Fruit fly (Drosophila melanogaster) whole organism, wandering third instar larva: Measurements from ENCODE around the gene RpS17.
A peak's percentile ranks its signal among the peaks of the same experiment; 100 is the strongest.

Source experiments
- Dfd ChIP-seq: fragments of >200 bp; optimal IDR thresholded peaks from 2 replicates; lab custom pipeline; 2017; ENCODE audit warnings: missing biosample characterization, missing genetic modification characterization
- HLH106 ChIP-seq: fragments of 200-800 bp; optimal IDR thresholded peaks from 3 replicates; lab custom pipeline; 2019; ENCODE audit warnings: missing biosample characterization, mild to moderate bottlenecking, missing genetic modification characterization, moderate library complexity
- Hr78 ChIP-seq: fragments of >200 bp; optimal IDR thresholded peaks from 2 replicates; lab custom pipeline; 2017; ENCODE audit warnings: missing biosample characterization, missing genetic modification characterization
- Jra ChIP-seq: sonication (Bioruptor generic); optimal IDR thresholded peaks from 2 replicates; lab custom pipeline; 2016; ENCODE audit warnings: missing biosample characterization, missing genetic modification characterization
- Myc ChIP-seq: fragments of >200 bp; optimal IDR thresholded peaks from 2 replicates; lab custom pipeline; 2017
- br ChIP-seq: fragments of 200-800 bp; sonication (Bioruptor generic); optimal IDR thresholded peaks from 2 replicates; lab custom pipeline; 2016; ENCODE audit warnings: missing biosample characterization, missing genetic modification characterization
- foxo ChIP-seq, 2 experiments: fragments of 200-800 bp; sonication (Bioruptor generic); optimal IDR thresholded peaks; 2 replicates in 1 of 2; 3 replicates in 1 of 2; lab custom pipeline; 2016 to 2017; ENCODE audit warnings: missing biosample characterization in 2 of 2, missing genetic modification characterization in 2 of 2
- fru ChIP-seq: fragments of 200-800 bp; sonication (Bioruptor generic); optimal IDR thresholded peaks from 3 replicates; lab custom pipeline; 2016; ENCODE audit warnings: missing biosample characterization, mild to moderate bottlenecking, missing genetic modification characterization
- h ChIP-seq: fragments of 200-800 bp; sonication (Bioruptor generic); optimal IDR thresholded peaks from 3 replicates; lab custom pipeline; 2016; ENCODE audit warnings: missing biosample characterization, mild to moderate bottlenecking, missing genetic modification characterization
- pan ChIP-seq: fragments of >200 bp; optimal IDR thresholded peaks from 2 replicates; lab custom pipeline; 2017
- psq ChIP-seq: fragments of 200-800 bp; sonication (Bioruptor generic); optimal IDR thresholded peaks from 3 replicates; lab custom pipeline; 2017; ENCODE audit warnings: missing biosample characterization, mild to moderate bottlenecking, missing genetic modification characterization, moderate library complexity
- rgr ChIP-seq: fragments of 200-800 bp; sonication (Bioruptor generic); optimal IDR thresholded peaks from 3 replicates; lab custom pipeline; 2016; ENCODE audit warnings: missing biosample characterization, mild to moderate bottlenecking, missing genetic modification characterization
- usp ChIP-seq: fragments of >200 bp; optimal IDR thresholded peaks from 2 replicates; lab custom pipeline; 2017; ENCODE audit warnings: missing biosample characterization, missing genetic modification characterization

- no peak for TF ChIP-seq Dfd (GFP tag; lab: Kevin White, UChicago)
- TF ChIP-seq Hr78 = no peak
- TF ChIP-seq h = peak; percentile 17
- TF ChIP-seq pan = no peak
- TF ChIP-seq fru = no peak
- TF ChIP-seq Myc = no peak
- TF ChIP-seq usp = no peak
- no peak for TF ChIP-seq rgr (GFP tag; lab: Kevin White, UChicago)
- TF ChIP-seq HLH106 (tag; lab: Kevin White, UChicago) = no peak
- no peak for TF ChIP-seq psq
- no peak for TF ChIP-seq br
- no peak for TF ChIP-seq foxo (GFP tag; optimal IDR thresholded peaks at IDR 0.05; lab: Kevin White, UChicago)
- TF ChIP-seq Jra = no peak
Observed at dm6 chr3L:9452422-9452821, 22.8 kb upstream of the RpS17 start.
